Worm (Caenorhabditis elegans): ENCODE data around the gene Y57A10A.27.

DNA sequence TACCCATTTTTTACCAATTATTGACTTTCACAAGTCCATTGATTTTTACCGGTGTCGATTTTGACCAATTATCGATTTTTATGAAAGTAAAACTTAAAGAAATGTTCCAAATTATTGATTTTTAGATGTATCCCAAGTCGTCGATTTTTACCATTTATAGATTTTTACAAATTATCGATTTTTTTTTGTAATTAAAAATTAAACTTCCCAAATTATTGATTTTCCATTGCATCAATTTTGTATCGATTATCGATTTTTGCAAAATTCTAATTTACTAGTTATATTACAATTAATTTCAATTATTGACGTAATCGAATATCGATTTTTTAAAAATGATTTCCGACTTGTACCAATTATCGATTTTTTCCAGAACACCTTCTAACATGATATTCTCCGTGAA lies 28.3 kb upstream of the Y57A10A.27 start, which contains the start of gene sre-50:
- no peak for TF ChIP-seq him-1 (tag; optimal IDR thresholded peaks at IDR 0.05)
- no peak for TF ChIP-seq W03F9.2 (tag; optimal IDR thresholded peaks at IDR 0.05)
